Worm (Caenorhabditis elegans): ENCODE data around the gene C06G3.8.
A peak's percentile ranks its signal among the peaks of the same experiment; 100 is the strongest.

Gene C06G3.8

DNA sequence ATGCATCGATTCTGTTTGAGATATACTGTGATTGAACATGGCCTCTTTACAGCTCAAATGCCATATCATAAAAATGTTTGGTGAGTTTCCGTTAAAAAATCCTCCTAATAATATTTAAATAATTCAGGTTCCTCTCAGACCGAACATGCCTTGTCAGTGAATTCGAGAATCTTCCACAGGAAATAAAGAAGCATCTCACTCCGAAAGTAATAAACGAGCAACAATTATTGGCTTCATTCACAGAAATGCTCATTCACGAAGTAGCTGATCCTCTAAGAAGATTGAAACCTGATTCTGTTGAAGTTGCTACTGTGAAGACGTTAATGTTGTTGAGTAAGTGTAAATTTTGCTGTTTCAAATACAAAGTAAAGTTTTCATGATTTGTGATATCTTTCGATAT is 19.8 kb upstream of the C06G3.8 start:
- TF ChIP-seq nhr-42 (GFP tag; IDR thresholded peaks at IDR 0.05): no peak
- no peak for TF ChIP-seq ceh-44 (GFP tag; IDR thresholded peaks at IDR 0.05)
- no peak for TF ChIP-seq php-3 (GFP tag; IDR thresholded peaks at IDR 0.05)
- no peak for TF ChIP-seq cey-2 (tag; optimal IDR thresholded peaks at IDR 0.05; ENCODE audit: borderline replicate concordance, insufficient read depth)

DNA sequence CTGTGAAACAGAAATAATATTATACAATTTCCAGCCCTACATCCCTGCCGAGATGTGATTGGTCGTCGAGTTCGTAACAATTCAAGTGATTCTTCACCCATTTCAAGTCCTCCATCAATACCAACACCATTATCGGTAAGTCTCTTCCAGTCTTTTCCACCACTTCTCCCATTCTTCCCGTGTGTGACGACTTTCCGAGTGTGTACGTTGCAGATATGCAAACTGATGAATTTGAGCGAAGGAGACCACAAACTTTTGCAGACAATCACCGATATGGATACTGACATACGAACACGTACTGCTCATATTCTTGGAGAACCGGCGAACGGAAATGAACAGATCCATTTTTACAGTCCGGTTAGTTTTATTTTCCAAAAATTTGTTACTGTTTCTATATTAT is 19.2 kb upstream of the C06G3.8 start:
- no peak for TF ChIP-seq nhr-76 (tag; optimal IDR thresholded peaks at IDR 0.05)
- TF ChIP-seq aha-1 (tag): peak; percentile 52
- 0 out of 2 replicates have a peak, but pooled peaks have one; percentile 14 for TF ChIP-seq mdt-29 (GFP tag; IDR thresholded peaks at IDR 0.05)
- peak; percentile 30 for TF ChIP-seq ama-1 (optimal IDR thresholded peaks at IDR 0.05)

DNA sequence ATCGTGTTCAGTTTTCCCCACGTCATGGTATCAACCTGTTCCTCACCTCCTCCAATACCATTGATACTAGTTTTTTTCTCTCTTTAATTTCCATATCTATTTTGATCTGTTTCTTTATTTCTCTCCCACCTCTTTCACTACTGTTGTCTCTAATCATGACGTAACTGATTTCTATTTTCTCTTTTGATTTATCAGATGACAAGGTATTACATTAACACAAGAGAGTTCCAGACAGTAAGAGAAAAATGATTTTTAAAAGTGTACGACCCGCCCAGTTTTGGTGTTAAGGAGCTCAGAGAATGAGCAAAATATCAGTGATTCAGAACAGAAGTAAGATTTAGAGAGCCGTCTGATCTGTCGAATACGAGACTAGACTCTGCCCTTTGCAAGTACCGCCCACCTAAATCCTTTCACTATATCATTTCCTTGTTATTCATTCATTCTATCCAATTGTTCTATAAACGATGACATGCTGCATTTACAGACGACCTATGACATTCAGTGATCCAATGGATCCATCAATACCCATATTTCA is 17.4 kb upstream of the C06G3.8 start, which contains the start of gene nhr-105:
TSS of gene nhr-105 (plus strand) at position 485 of the 535 bp plus-strand sequence.
- TF ChIP-seq lim-7 (GFP tag; IDR thresholded peaks at IDR 0.05) (no peak), fkh-10 (GFP tag; optimal IDR thresholded peaks at IDR 0.05) (no peak), unc-62 (GFP tag; optimal IDR thresholded peaks at IDR 0.05 in 1 of 2) (no peak), unc-62 (tag; optimal IDR thresholded peaks at IDR 0.05) (no peak), daf-16 (GFP tag; optimal IDR thresholded peaks at IDR 0.05) (no peak), daf-16 (tag; optimal IDR thresholded peaks at IDR 0.05) (peak; percentile 83), ceh-82 (tag; optimal IDR thresholded peaks at IDR 0.05) (no peak), egl-43 (GFP tag; IDR thresholded peaks at IDR 0.05) (no peak), nhr-111 (GFP tag; optimal IDR thresholded peaks at IDR 0.05) (no peak), ZK337.2 (GFP tag; IDR thresholded peaks at IDR 0.05) (no peak), lin-38 (GFP tag; IDR thresholded peaks at IDR 0.05) (peak; percentile 37; the same call in 1 of the 2 replicates), F49E8.2 (tag; optimal IDR thresholded peaks at IDR 0.05; ENCODE audit: borderline replicate concordance) (no peak), zip-11 (GFP tag; IDR thresholded peaks at IDR 0.05) (no peak), snpc-4 (tag; optimal IDR thresholded peaks at IDR 0.05) (no peak), jun-1 (tag; optimal IDR thresholded peaks at IDR 0.05) (no peak), spr-1 (tag; optimal IDR thresholded peaks at IDR 0.05) (no peak), T20F7.1 (GFP tag; optimal IDR thresholded peaks at IDR 0.05) (peak; percentile 36), hif-1 (tag; optimal IDR thresholded peaks at IDR 0.05) (no peak), ztf-7 (tag; optimal IDR thresholded peaks at IDR 0.05) (peak; percentile 57), saeg-2 (GFP tag; IDR thresholded peaks at IDR 0.05) (no peak), lin-39 (tag; optimal IDR thresholded peaks at IDR 0.05) (no peak), egl-27 (tag; optimal IDR thresholded peaks at IDR 0.05) (peak; percentile 1), nhr-41 (GFP tag; IDR thresholded peaks at IDR 0.05) (no peak), ceh-28 (tag; optimal IDR thresholded peaks at IDR 0.05) (no peak), dmd-9 (GFP tag; IDR thresholded peaks at IDR 0.05) (no peak), mdt-29 (GFP tag; IDR thresholded peaks at IDR 0.05) (no peak), ceh-32 (tag; optimal IDR thresholded peaks at IDR 0.05; ENCODE audit: poor library complexity) (no peak), hlh-30 (tag; optimal IDR thresholded peaks at IDR 0.05; ENCODE audit: insufficient read depth) (peak; percentile 84), ama-1 (optimal IDR thresholded peaks at IDR 0.05) (no peak), D1046.2 (GFP tag; IDR thresholded peaks at IDR 0.05) (no peak), zag-1 (tag; optimal IDR thresholded peaks at IDR 0.05) (no peak), aly-2 (tag; optimal IDR thresholded peaks at IDR 0.05) (no peak), ztf-11 (tag; optimal IDR thresholded peaks at IDR 0.05) (no peak), ceh-20 (GFP tag; IDR thresholded peaks at IDR 0.05) (no peak), rbr-2 (tag; optimal IDR thresholded peaks at IDR 0.05) (peak; percentile 17), hlh-11 (tag; optimal IDR thresholded peaks at IDR 0.05) (peak; percentile 92), mes-2 (tag; optimal IDR thresholded peaks at IDR 0.05; ENCODE audit: poor library complexity, severe bottlenecking) (peak; percentile 11), mep-1 (tag; optimal IDR thresholded peaks at IDR 0.05) (peak; percentile 73), nhr-102 (tag; optimal IDR thresholded peaks at IDR 0.05) (peak; percentile 39), nhr-6 (tag; optimal IDR thresholded peaks at IDR 0.05) (peak; percentile 53), hmg-1.1 (GFP tag; IDR thresholded peaks at IDR 0.05) (no peak), Y105C5A.15 (GFP tag; IDR thresholded peaks at IDR 0.05) (no peak), daf-8 (GFP tag; IDR thresholded peaks at IDR 0.05) (no peak)
